Worm (Caenorhabditis elegans) whole organism, L4 larva: ENCODE results near the gene sri-31.

Experiments used
- ces-1 ChIP-seq: fragments of 150-350 bp; sonication (generic microtip); optimal IDR thresholded peaks from 4 replicates; lab custom pipeline; 2014; ENCODE audit warnings: missing biosample characterization, missing genetic modification reagents, missing genetic modification characterization
- duxl-1 ChIP-seq: sonication (generic microtip); optimal IDR thresholded peaks from 2 replicates; lab custom pipeline; 2016; ENCODE audit warnings: mild to moderate bottlenecking, missing genetic modification characterization, moderate library complexity, missing compliant biosample characterization; ENCODE audit not compliant: poor library complexity
- egl-27 ChIP-seq: sonication (generic microtip); optimal IDR thresholded peaks from 3 replicates; lab custom pipeline; 2017; ENCODE audit warnings: missing biosample characterization, missing genetic modification reagents, missing genetic modification characterization
- egl-43 ChIP-seq: fragments of 200-800 bp; sonication (Bioruptor generic); IDR thresholded peaks from 2 replicates; pipeline ENCODE4 v1.3.6; 2022; ENCODE audit warnings: missing genetic modification reagents, missing genetic modification characterization, missing compliant biosample characterization
- hlh-30 ChIP-seq: sonication (generic microtip); optimal IDR thresholded peaks from 2 replicates; lab custom pipeline; 2017; ENCODE audit warnings: antibody characterized with exemption, mild to moderate bottlenecking, missing genetic modification characterization, missing compliant biosample characterization; ENCODE audit not compliant: insufficient read depth
- jun-1 ChIP-seq: fragments of 150-350 bp; optimal IDR thresholded peaks from 2 replicates; lab custom pipeline; 2014; ENCODE audit warnings: missing biosample characterization, missing genetic modification reagents, missing genetic modification characterization
- lin-39 ChIP-seq: fragments of 150-350 bp; optimal IDR thresholded peaks from 2 replicates; lab custom pipeline; 2014; ENCODE audit warnings: missing biosample characterization, missing genetic modification reagents, missing genetic modification characterization
- lir-3 ChIP-seq: sonication (generic microtip); optimal IDR thresholded peaks from 2 replicates; lab custom pipeline; 2016; ENCODE audit warnings: mild to moderate bottlenecking, missing genetic modification characterization, missing compliant biosample characterization
- nhr-237 ChIP-seq: sonication (generic microtip); optimal IDR thresholded peaks from 2 replicates; lab custom pipeline; 2017; ENCODE audit warnings: missing biosample characterization, missing genetic modification characterization
- nhr-77 ChIP-seq: fragments of 150-350 bp; optimal IDR thresholded peaks from 2 replicates; lab custom pipeline; 2014; ENCODE audit warnings: missing biosample characterization, missing genetic modification characterization
- pha-4 ChIP-seq, 2 experiments: fragments of 150-350 bp in 1 of 2; fragments of 200-800 bp in 1 of 2; sonication (Bioruptor generic) in 1 of 2; IDR thresholded peaks in 1 of 2; optimal IDR thresholded peaks in 1 of 2; 2 replicates each; pipeline versions ENCODE4 v1.3.6 to Lab custom; 2014 to 2022; ENCODE audit warnings: missing genetic modification characterization in 2 of 2, missing genetic modification reagents in 2 of 2, missing biosample characterization in 1 of 2, missing compliant biosample characterization in 1 of 2
- snpc-4 ChIP-seq: fragments of 150-350 bp; optimal IDR thresholded peaks from 2 replicates; lab custom pipeline; 2014; ENCODE audit warnings: missing biosample characterization, missing genetic modification characterization
- vab-7 ChIP-seq: fragments of 200-800 bp; sonication (Bioruptor generic); IDR thresholded peaks from 2 replicates; pipeline ENCODE4 v1.3.6; 2022; ENCODE audit warnings: missing genetic modification reagents, missing genetic modification characterization, missing compliant biosample characterization
- zip-11 ChIP-seq: fragments of 200-800 bp; sonication (Bioruptor generic); IDR thresholded peaks from 2 replicates; pipeline ENCODE4 v1.3.6; 2022; ENCODE audit warnings: missing genetic modification characterization, missing compliant biosample characterization

ce11 chrII:3078496-3078895 is 27.7 kb downstream of the sri-31 start, which contains the start of gene copb-1:
- TF ChIP-seq nhr-77 (tag; lab: Kevin White, UChicago) (no peak), duxl-1 (tag; lab: Kevin White, UChicago) (no peak), nhr-237 (tag; lab: Kevin White, UChicago) (no peak), hlh-30 (tag; lab: Kevin White, UChicago) (no peak), lir-3 (tag; lab: Kevin White, UChicago) (no peak), jun-1 (tag; lab: Kevin White, UChicago) (no peak), lin-39 (tag; lab: Kevin White, UChicago) (no peak), pha-4 (GFP tag; IDR thresholded peaks at IDR 0.05; lab: Robert Waterston, UW) (no peak), pha-4 (tag; optimal IDR thresholded peaks at IDR 0.05; lab: Kevin White, UChicago) (no peak), zip-11 (GFP tag; lab: Robert Waterston, UW) (no peak), ces-1 (no peak), egl-43 (GFP tag; lab: Robert Waterston, UW) (no peak), vab-7 (GFP tag; lab: Robert Waterston, UW) (no peak), egl-27 (tag; lab: Kevin White, UChicago) (no peak), snpc-4 (no peak)
